Fruit fly (Drosophila melanogaster) whole organism, embryonic: Measurements from ENCODE around the gene CG42324.

ENCODE experiments used
- Antp ChIP-seq: fragments of 200-800 bp; sonication (Bioruptor generic); optimal IDR thresholded peaks from 3 replicates; lab custom pipeline; 2016; ENCODE audit warnings: missing biosample characterization, missing genetic modification characterization
- Atf3 ChIP-seq: fragments of 200-800 bp; sonication (Bioruptor generic); optimal IDR thresholded peaks from 3 replicates; lab custom pipeline; 2016; ENCODE audit warnings: missing biosample characterization, missing genetic modification characterization
- B-H1 ChIP-seq: fragments of 200-800 bp; sonication (Bioruptor generic); IDR thresholded peaks from 3 replicates; pipeline ENCODE4 v1.3.6; 2022; ENCODE audit warnings: missing biosample characterization, missing genetic modification characterization
- BEAF-32 ChIP-seq: fragments of 200-800 bp; sonication (Bioruptor generic); optimal IDR thresholded peaks from 3 replicates; lab custom pipeline; 2017; ENCODE audit warnings: missing biosample characterization, missing genetic modification characterization, mild to moderate bottlenecking, moderate library complexity, missing genetic modification reagents
- Blimp-1 ChIP-seq: fragments of 200-800 bp; sonication (Bioruptor generic); optimal IDR thresholded peaks from 3 replicates; lab custom pipeline; 2018; ENCODE audit warnings: missing biosample characterization, missing genetic modification characterization, mild to moderate bottlenecking, moderate library complexity, missing genetic modification reagents
- CG10431 ChIP-seq: fragments of 200-800 bp; sonication (Bioruptor generic); optimal IDR thresholded peaks from 3 replicates; lab custom pipeline; 2018; ENCODE audit warnings: missing biosample characterization, mild to moderate bottlenecking, missing genetic modification characterization
- CG12236 ChIP-seq: fragments of 200-800 bp; sonication (Bioruptor generic); optimal IDR thresholded peaks from 2 replicates; lab custom pipeline; 2016; ENCODE audit warnings: missing biosample characterization, missing genetic modification characterization
- CG12744 ChIP-seq: fragments of 200-800 bp; sonication (Bioruptor generic); optimal IDR thresholded peaks from 2 replicates; lab custom pipeline; 2016; ENCODE audit warnings: missing biosample characterization, missing genetic modification characterization
- CG12769 ChIP-seq: fragments of 200-800 bp; sonication (Bioruptor generic); optimal IDR thresholded peaks from 2 replicates; lab custom pipeline; 2019; ENCODE audit warnings: missing biosample characterization, mild to moderate bottlenecking, missing genetic modification characterization, moderate library complexity
- CG1832 ChIP-seq: fragments of 200-800 bp; sonication (Bioruptor generic); optimal IDR thresholded peaks from 2 replicates; lab custom pipeline; 2017; ENCODE audit warnings: missing biosample characterization, mild to moderate bottlenecking, missing genetic modification characterization, inconsistent platforms
- CG2129 ChIP-seq: fragments of 200-800 bp; sonication (Bioruptor generic); IDR thresholded peaks from 2 replicates; pipeline ENCODE4 v1.3.6; 2022; ENCODE audit warnings: missing biosample characterization, missing genetic modification characterization; ENCODE audit not compliant: partially characterized antibody
- CG30403 ChIP-seq: fragments of 200-800 bp; sonication (Bioruptor generic); optimal IDR thresholded peaks from 3 replicates; lab custom pipeline; 2016; ENCODE audit warnings: missing biosample characterization, missing genetic modification characterization
- CG31441 ChIP-seq: fragments of 200-800 bp; sonication (Bioruptor generic); IDR thresholded peaks from 2 replicates; pipeline ENCODE4 v1.3.6; 2022; ENCODE audit warnings: missing biosample characterization, missing genetic modification characterization
- CG32767 ChIP-seq: fragments of 200-800 bp; sonication (Bioruptor generic); IDR thresholded peaks from 2 replicates; pipeline ENCODE4 v1.3.6; 2022; ENCODE audit warnings: missing biosample characterization, missing genetic modification characterization
- CG33557 ChIP-seq: fragments of 200-800 bp; sonication (Bioruptor generic); optimal IDR thresholded peaks from 2 replicates; lab custom pipeline; 2019; ENCODE audit warnings: missing biosample characterization, mild to moderate bottlenecking, missing genetic modification characterization, moderate library complexity
- CG4404 ChIP-seq: fragments of 200-800 bp; sonication (Bioruptor generic); IDR thresholded peaks from 2 replicates; pipeline ENCODE4 v1.3.6; 2022; ENCODE audit warnings: missing biosample characterization, missing genetic modification characterization
- CG4707 ChIP-seq: fragments of 200-800 bp; sonication (Bioruptor generic); optimal IDR thresholded peaks from 2 replicates; lab custom pipeline; 2018; ENCODE audit warnings: missing biosample characterization, mild to moderate bottlenecking, missing genetic modification characterization, moderate library complexity
- CG7928 ChIP-seq: fragments of 200-800 bp; sonication (Bioruptor generic); optimal IDR thresholded peaks from 2 replicates; lab custom pipeline; 2017; ENCODE audit warnings: missing biosample characterization, mild to moderate bottlenecking, missing genetic modification characterization
- CG8944 ChIP-seq: fragments of 200-800 bp; sonication (Bioruptor generic); optimal IDR thresholded peaks from 3 replicates; lab custom pipeline; 2016; ENCODE audit warnings: missing biosample characterization, missing genetic modification characterization
- CHES-1-like ChIP-seq: fragments of 200-800 bp; sonication (Bioruptor generic); optimal IDR thresholded peaks from 2 replicates; lab custom pipeline; 2016; ENCODE audit warnings: missing biosample characterization, missing genetic modification characterization
- D ChIP-seq, 2 experiments: fragments of 200-800 bp in 1 of 2; fragments of >200 bp in 1 of 2; sonication (Bioruptor generic) in 1 of 2; optimal IDR thresholded peaks; 2 replicates in 1 of 2; 3 replicates in 1 of 2; lab custom pipeline; 2017; ENCODE audit warnings: mild to moderate bottlenecking in 1 of 2, missing biosample characterization in 1 of 2, missing genetic modification characterization in 1 of 2, missing genetic modification reagents in 1 of 2
- Doc3 ChIP-seq: fragments of 200-800 bp; sonication (Bioruptor generic); IDR thresholded peaks from 3 replicates; pipeline ENCODE4 v1.3.6; 2022; ENCODE audit warnings: missing biosample characterization, missing genetic modification characterization; ENCODE audit not compliant: partially characterized antibody
- HLHmδ ChIP-seq: fragments of 200-800 bp; sonication (Bioruptor generic); optimal IDR thresholded peaks from 2 replicates; lab custom pipeline; 2018; ENCODE audit warnings: missing biosample characterization, mild to moderate bottlenecking, missing genetic modification characterization, moderate library complexity
- Hand ChIP-seq: fragments of 200-800 bp; sonication (Bioruptor generic); optimal IDR thresholded peaks from 2 replicates; lab custom pipeline; 2017; ENCODE audit warnings: mild to moderate bottlenecking, missing biosample characterization, missing genetic modification reagents, missing genetic modification characterization
- Hey ChIP-seq: fragments of 200-800 bp; sonication (Bioruptor generic); optimal IDR thresholded peaks from 3 replicates; lab custom pipeline; 2018; ENCODE audit warnings: missing biosample characterization, mild to moderate bottlenecking, missing genetic modification characterization
- Hr51 ChIP-seq, 2 experiments: fragments of 200-800 bp; sonication (Bioruptor generic); optimal IDR thresholded peaks; 2 replicates in 1 of 2; 3 replicates in 1 of 2; lab custom pipeline; 2016 to 2018; ENCODE audit warnings: missing biosample characterization in 2 of 2, missing genetic modification characterization in 2 of 2, mild to moderate bottlenecking in 1 of 2, moderate library complexity in 1 of 2
- Med ChIP-seq: fragments of 200-800 bp; sonication (Bioruptor generic); peaks from one replicate; lab custom pipeline; 2016; ENCODE audit warnings: missing biosample characterization, missing genetic modification characterization, mild to moderate bottlenecking, inconsistent platforms, moderate library complexity
- Myb ChIP-seq: fragments of 200-800 bp; sonication (Bioruptor generic); optimal IDR thresholded peaks from 2 replicates; lab custom pipeline; 2016; ENCODE audit warnings: missing biosample characterization, missing genetic modification characterization
- Nf-YB ChIP-seq: fragments of 200-800 bp; sonication (Bioruptor generic); optimal IDR thresholded peaks from 3 replicates; lab custom pipeline; 2019; ENCODE audit warnings: missing biosample characterization, mild to moderate bottlenecking, missing genetic modification characterization, moderate library complexity
- TFAM ChIP-seq: fragments of 200-800 bp; sonication (Bioruptor generic); optimal IDR thresholded peaks from 2 replicates; lab custom pipeline; 2017; ENCODE audit warnings: missing biosample characterization, missing genetic modification characterization, inconsistent platforms
- YL-1 ChIP-seq: fragments of 200-800 bp; sonication (Bioruptor generic); optimal IDR thresholded peaks from 3 replicates; lab custom pipeline; 2017; ENCODE audit warnings: missing biosample characterization, mild to moderate bottlenecking, missing genetic modification characterization
- az2 ChIP-seq: fragments of 200-800 bp; sonication (Bioruptor generic); optimal IDR thresholded peaks from 3 replicates; lab custom pipeline; 2016; ENCODE audit warnings: missing biosample characterization, missing genetic modification characterization
- bigmax ChIP-seq: fragments of 200-800 bp; sonication (Bioruptor generic); optimal IDR thresholded peaks from 2 replicates; lab custom pipeline; 2018; ENCODE audit warnings: missing biosample characterization, mild to moderate bottlenecking, missing genetic modification characterization
- bowl ChIP-seq: fragments of 200-800 bp; sonication (Bioruptor generic); IDR thresholded peaks from 2 replicates; pipeline ENCODE4 v1.3.6; 2022; ENCODE audit warnings: missing biosample characterization, missing genetic modification characterization
- bsh ChIP-seq, 2 experiments: fragments of 200-800 bp; sonication (Bioruptor generic); optimal IDR thresholded peaks; 2 replicates each; lab custom pipeline; 2017 to 2018; ENCODE audit warnings: mild to moderate bottlenecking in 2 of 2, missing biosample characterization in 2 of 2, missing genetic modification characterization in 2 of 2, moderate library complexity in 1 of 2
- chif ChIP-seq, 2 experiments: fragments of 200-800 bp; sonication (Bioruptor generic); optimal IDR thresholded peaks; 3 replicates each; lab custom pipeline; 2016; ENCODE audit warnings: missing biosample characterization in 2 of 2, missing genetic modification characterization in 2 of 2
- dati ChIP-seq: fragments of 200-800 bp; sonication (Bioruptor generic); IDR thresholded peaks from 2 replicates; pipeline ENCODE4 v1.3.6; 2022; ENCODE audit warnings: missing biosample characterization, missing genetic modification characterization
- dpn ChIP-seq, 2 experiments: fragments of 200-800 bp; sonication (Bioruptor generic); optimal IDR thresholded peaks; 3 replicates each; lab custom pipeline; 2016; ENCODE audit warnings: missing biosample characterization in 2 of 2, missing genetic modification characterization in 2 of 2
- lbe ChIP-seq: fragments of 200-800 bp; sonication (Bioruptor generic); optimal IDR thresholded peaks from 2 replicates; lab custom pipeline; 2016; ENCODE audit warnings: missing biosample characterization, mild to moderate bottlenecking, missing genetic modification characterization
- nerfin-1 ChIP-seq: fragments of 200-800 bp; sonication (Bioruptor generic); optimal IDR thresholded peaks from 3 replicates; lab custom pipeline; 2019; ENCODE audit warnings: missing biosample characterization, mild to moderate bottlenecking, missing genetic modification characterization, moderate library complexity
- pum ChIP-seq: fragments of 200-800 bp; sonication (Bioruptor generic); optimal IDR thresholded peaks from 2 replicates; lab custom pipeline; 2016; ENCODE audit warnings: missing biosample characterization, missing genetic modification characterization
- ranshi ChIP-seq: fragments of 200-800 bp; sonication (Bioruptor generic); IDR thresholded peaks from 2 replicates; pipeline ENCODE4 v1.3.6; 2022; ENCODE audit warnings: missing biosample characterization, missing genetic modification characterization
- ro ChIP-seq: fragments of 200-800 bp; sonication (Bioruptor generic); IDR thresholded peaks from 2 replicates; pipeline ENCODE4 v1.3.6; 2022; ENCODE audit warnings: missing biosample characterization, missing genetic modification characterization
- scrt ChIP-seq: fragments of 200-800 bp; sonication (Bioruptor generic); optimal IDR thresholded peaks from 2 replicates; lab custom pipeline; 2018; ENCODE audit warnings: missing biosample characterization, mild to moderate bottlenecking, missing genetic modification characterization, moderate library complexity
- slbo ChIP-seq: fragments of 200-800 bp; sonication (Bioruptor generic); IDR thresholded peaks from 2 replicates; pipeline ENCODE4 v1.3.6; 2022; ENCODE audit warnings: missing biosample characterization, missing genetic modification characterization
- sr ChIP-seq: fragments of 200-800 bp; sonication (Bioruptor generic); IDR thresholded peaks from 3 replicates; pipeline ENCODE4 v1.3.6; 2022; ENCODE audit warnings: missing biosample characterization, missing genetic modification characterization
- trem ChIP-seq: fragments of 200-800 bp; optimal IDR thresholded peaks from 3 replicates; lab custom pipeline; 2019; ENCODE audit warnings: missing biosample characterization, mild to moderate bottlenecking, missing genetic modification characterization, moderate library complexity
- unpg ChIP-seq: fragments of 200-800 bp; sonication (Bioruptor generic); optimal IDR thresholded peaks from 3 replicates; lab custom pipeline; 2018; ENCODE audit warnings: missing biosample characterization, mild to moderate bottlenecking, missing genetic modification characterization, moderate library complexity

Gene CG42324

DNA sequence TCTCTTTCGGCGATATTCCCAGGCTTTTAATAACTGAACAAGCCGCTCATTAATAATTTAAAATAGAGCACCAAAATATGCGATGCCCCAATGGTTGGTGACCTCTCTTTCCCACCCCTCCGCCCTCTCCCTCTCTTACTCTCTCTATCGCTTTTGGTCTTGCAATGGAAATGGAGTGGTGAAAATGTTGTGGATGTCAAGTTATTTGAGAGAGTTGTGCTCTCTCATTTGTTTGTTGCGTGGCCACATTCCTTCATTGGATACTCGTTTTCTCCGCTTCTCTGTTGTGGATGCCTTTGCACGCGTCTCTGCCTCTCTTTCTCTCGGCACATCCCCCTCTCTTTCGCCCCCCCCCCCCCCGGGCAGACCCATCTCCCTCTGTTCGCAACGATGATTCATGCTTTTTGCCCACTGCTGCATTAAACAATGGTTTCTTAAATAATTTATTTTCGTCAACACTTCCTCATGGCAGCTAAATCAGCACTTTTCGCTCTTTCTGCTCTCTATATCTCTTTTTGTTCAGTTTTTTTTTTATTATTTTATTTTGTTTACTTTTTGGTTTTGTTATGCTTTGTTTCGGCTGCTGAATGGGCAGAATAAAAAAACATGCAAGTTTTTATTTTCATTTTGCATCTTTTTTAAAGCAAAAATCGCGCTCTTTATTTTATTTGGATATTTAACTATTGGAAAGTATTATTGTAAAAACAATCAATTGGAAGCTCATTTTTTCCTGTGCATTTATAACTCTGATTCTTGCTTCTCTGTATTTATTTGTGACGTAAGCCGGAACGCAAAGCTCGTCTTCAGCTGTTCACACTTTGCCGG is 70.5 kb downstream of the CG42324 start (continued):
- TF ChIP-seq slbo (GFP tag; lab: Robert Waterston, UW) (peak; percentile 40), CG31441 (GFP tag; lab: Robert Waterston, UW) (0 out of 2 replicates have a peak, but pooled peaks have one; percentile 38), CG12236 (GFP tag; lab: Kevin White, UChicago) (no peak), Antp (GFP tag; lab: Kevin White, UChicago) (no peak), Nf-YB (GFP tag; lab: Kevin White, UChicago) (no peak), CG1832 (GFP tag; lab: Kevin White, UChicago) (peak; percentile 61), dati (GFP tag; lab: Robert Waterston, UW) (no peak), Myb (GFP tag; lab: Kevin White, UChicago) (no peak), Med (peak; percentile 69), CG2129 (GFP tag; lab: Robert Waterston, UW) (no peak), CG12744 (GFP tag; lab: Kevin White, UChicago) (no peak), Hey (no peak), D (optimal IDR thresholded peaks at IDR 0.05; lab: Kevin White, UChicago) (no peak), D (GFP tag; optimal IDR thresholded peaks at IDR 0.05; lab: Kevin White, UChicago) (peak; percentile 24), YL-1 (GFP tag; lab: Kevin White, UChicago) (no peak), CG12769 (tag; lab: Kevin White, UChicago) (peak; percentile 52), BEAF-32 (no peak), HLHmδ (no peak), CG33557 (GFP tag; lab: Kevin White, UChicago) (peak; percentile 11), Blimp-1 (GFP tag; lab: Kevin White, UChicago) (peak; percentile 34), CHES-1-like (GFP tag; lab: Kevin White, UChicago) (no peak), Doc3 (GFP tag; lab: Robert Waterston, UW) (no peak), CG4404 (GFP tag; lab: Robert Waterston, UW) (no peak), CG8944 (GFP tag; lab: Kevin White, UChicago) (no peak), Atf3 (GFP tag; lab: Kevin White, UChicago) (no peak), unpg (GFP tag; lab: Kevin White, UChicago) (peak; percentile 40), ro (GFP tag; lab: Robert Waterston, UW) (no peak), nerfin-1 (tag; lab: Kevin White, UChicago) (peak; percentile 98), Hr51 (GFP tag; optimal IDR thresholded peaks at IDR 0.05; lab: Kevin White, UChicago) (peak in 1 of 2 experiments; percentile 54), bigmax (GFP tag; lab: Kevin White, UChicago) (no peak), bowl (no peak), lbe (GFP tag; lab: Kevin White, UChicago) (peak; percentile 39), trem (no peak), TFAM (no peak), sr (GFP tag; lab: Robert Waterston, UW) (no peak), CG7928 (GFP tag; lab: Kevin White, UChicago) (no peak), dpn (GFP tag; optimal IDR thresholded peaks at IDR 0.05; lab: Kevin White, UChicago) (peak in 1 of 2 experiments; percentile 3), CG30403 (peak; percentile 44), CG32767 (GFP tag; lab: Robert Waterston, UW) (no peak), pum (GFP tag; lab: Kevin White, UChicago) (no peak), CG4707 (no peak), ranshi (GFP tag; lab: Robert Waterston, UW) (no peak), chif (GFP tag; optimal IDR thresholded peaks at IDR 0.05; lab: Kevin White, UChicago) (peak in 1 of 2 experiments; percentile 32), CG10431 (GFP tag; lab: Kevin White, UChicago) (peak; percentile 21), B-H1 (GFP tag; lab: Robert Waterston, UW) (no peak; the same call in 2 of the 3 replicates), scrt (GFP tag; lab: Kevin White, UChicago) (peak; percentile 11), Hand (no peak), az2 (GFP tag; lab: Kevin White, UChicago) (peak; percentile 21), bsh (GFP tag; optimal IDR thresholded peaks at IDR 0.05; lab: Kevin White, UChicago) (peak; percentile 9 to 67)
